Worm (Caenorhabditis elegans) whole organism, early embryonic: Measurements from ENCODE around the gene ins-12.
"Not testable (repeated sequence)": the region's sequence is repeated elsewhere in the genome, so short reads cannot be mapped to it uniquely, and the experiment has no call there.

Source experiments
- B0310.2 ChIP-seq: sonication (generic microtip); optimal IDR thresholded peaks from 2 replicates; lab custom pipeline; 2016; ENCODE audit warnings: mild to moderate bottlenecking, missing genetic modification characterization, missing compliant biosample characterization
- F13C5.2 ChIP-seq: sonication (generic microtip); optimal IDR thresholded peaks from 2 replicates; lab custom pipeline; 2017; ENCODE audit warnings: mild to moderate bottlenecking, missing genetic modification characterization, inconsistent platforms, missing compliant biosample characterization
- aly-1 ChIP-seq: sonication (generic microtip); optimal IDR thresholded peaks from 2 replicates; lab custom pipeline; 2016; ENCODE audit warnings: missing genetic modification characterization, missing compliant biosample characterization
- ama-1 ChIP-seq: fragments of 150-350 bp; optimal IDR thresholded peaks from 2 replicates; lab custom pipeline; 2014
- ceh-13 ChIP-seq: fragments of 200-800 bp; sonication (Bioruptor generic); optimal IDR thresholded peaks from 2 replicates; lab custom pipeline; 2018; ENCODE audit warnings: mild to moderate bottlenecking, missing genetic modification characterization, missing compliant biosample characterization
- ceh-36 ChIP-seq: sonication (generic microtip); optimal IDR thresholded peaks from 2 replicates; lab custom pipeline; 2016; ENCODE audit warnings: missing genetic modification characterization, inconsistent platforms, missing compliant biosample characterization
- ets-7 ChIP-seq: sonication (generic microtip); optimal IDR thresholded peaks from 2 replicates; lab custom pipeline; 2016; ENCODE audit warnings: missing genotype, missing genetic modification characterization, missing compliant biosample characterization
- flt-1 ChIP-seq: fragments of 200-800 bp; sonication (Bioruptor generic); IDR thresholded peaks from 2 replicates; pipeline ENCODE4 v1.3.6; 2022; ENCODE audit warnings: missing genetic modification characterization, missing compliant biosample characterization
- hmbx-1 ChIP-seq: sonication (generic microtip); optimal IDR thresholded peaks from 2 replicates; lab custom pipeline; 2016; ENCODE audit warnings: mild to moderate bottlenecking, missing genetic modification characterization, missing compliant biosample characterization
- hmg-4 ChIP-seq: fragments of 200-800 bp; sonication (Bioruptor generic); optimal IDR thresholded peaks from 2 replicates; lab custom pipeline; 2018; ENCODE audit warnings: mild to moderate bottlenecking, missing genetic modification characterization, missing compliant biosample characterization
- hnd-1 ChIP-seq: sonication (generic microtip); optimal IDR thresholded peaks from 2 replicates; lab custom pipeline; 2016; ENCODE audit warnings: missing genetic modification characterization, missing compliant biosample characterization
- pes-1 ChIP-seq: fragments of 200-800 bp; sonication (Bioruptor generic); IDR thresholded peaks from 2 replicates; pipeline ENCODE4 v1.3.6; 2022; ENCODE audit warnings: missing genetic modification reagents, missing genetic modification characterization, missing compliant biosample characterization
- scrt-1 ChIP-seq: fragments of 200-800 bp; sonication (Bioruptor generic); IDR thresholded peaks from 2 replicates; pipeline ENCODE4 v1.3.6; 2022; ENCODE audit warnings: missing genetic modification characterization, missing compliant biosample characterization
- sea-1 ChIP-seq: fragments of 200-800 bp; sonication (Bioruptor generic); conservative IDR thresholded peaks from 2 replicates; pipeline ENCODE4 v1.3.6; 2022; ENCODE audit warnings: missing genetic modification characterization, missing compliant biosample characterization
- tbx-11 ChIP-seq: fragments of 200-800 bp; sonication (Bioruptor generic); IDR thresholded peaks from 2 replicates; pipeline ENCODE4 v1.3.6; 2022; ENCODE audit warnings: missing genetic modification characterization, missing compliant biosample characterization
- tbx-37 ChIP-seq: fragments of 200-800 bp; sonication (Bioruptor generic); conservative IDR thresholded peaks from 2 replicates; pipeline ENCODE4 v1.3.6; 2022; ENCODE audit warnings: missing genetic modification reagents, missing genetic modification characterization, missing compliant biosample characterization
- tra-4 ChIP-seq: sonication (generic microtip); optimal IDR thresholded peaks from 2 replicates; lab custom pipeline; 2017; ENCODE audit warnings: missing genetic modification characterization, missing compliant biosample characterization

ins-12 gene

DNA sequence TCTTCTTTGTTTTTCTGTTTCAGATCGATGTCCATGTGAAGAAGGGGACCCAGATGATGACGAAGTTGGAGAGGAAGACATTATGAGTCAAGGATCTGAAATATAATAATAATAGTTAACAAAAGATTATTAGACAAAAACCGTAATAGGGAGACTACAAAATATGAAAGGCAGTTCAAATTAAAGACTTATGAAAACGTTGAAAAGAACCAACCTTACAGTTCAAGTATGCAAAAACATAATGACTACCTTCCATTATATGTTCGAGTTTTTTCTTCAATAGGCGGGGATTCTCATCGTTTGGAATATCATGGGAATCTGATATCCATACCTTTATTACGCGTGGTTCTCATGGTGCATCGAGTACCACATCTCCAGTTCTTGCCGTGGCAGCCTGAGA lies 20.8 kb upstream of the ins-12 start, which contains the start of gene hlh-26:
hlh-26 (minus strand) TSS at position 101 of the 400 bp plus-strand sequence.
- TF ChIP-seq ceh-36 (tag; lab: Kevin White, UChicago) (no peak), ama-1 (lab: Kevin White, UChicago) (no peak), tbx-11 (GFP tag; lab: Robert Waterston, UW) (no peak), ets-7 (tag; lab: Kevin White, UChicago) (no peak), aly-1 (tag; lab: Kevin White, UChicago) (no peak), B0310.2 (tag; lab: Kevin White, UChicago) (no peak), hmbx-1 (tag; lab: Kevin White, UChicago) (no peak), hnd-1 (tag; lab: Kevin White, UChicago) (no peak), ceh-13 (GFP tag; lab: Kevin White, UChicago) (no peak), scrt-1 (GFP tag; lab: Robert Waterston, UW) (no peak), tra-4 (tag; lab: Kevin White, UChicago) (no peak), sea-1 (GFP tag; lab: Robert Waterston, UW) (no peak), F13C5.2 (tag; lab: Kevin White, UChicago) (no peak), tbx-37 (GFP tag; lab: Robert Waterston, UW) (no peak), pes-1 (no peak), hmg-4 (GFP tag; lab: Kevin White, UChicago) (no peak)

DNA sequence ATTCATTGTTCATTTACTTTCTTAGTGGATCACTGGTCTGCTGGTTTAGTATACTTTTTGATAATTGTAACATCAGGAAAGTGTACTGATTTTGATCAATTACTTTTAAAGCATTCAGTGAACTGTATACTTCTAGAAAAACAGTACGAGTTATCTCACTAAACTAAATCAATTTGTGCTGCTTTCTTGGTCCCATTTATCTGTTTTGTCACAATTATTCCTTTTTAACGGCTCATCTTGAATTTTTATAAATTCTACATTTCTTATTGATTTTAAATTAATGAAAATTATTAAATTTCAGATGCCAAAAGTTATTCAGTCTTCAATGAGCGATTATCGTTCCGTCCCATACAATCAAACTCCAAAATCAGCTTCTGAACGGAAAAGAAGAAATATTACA lies 19.5 kb upstream of the ins-12 start, which contains the start of gene hlh-25:
hlh-25 (plus strand) TSS at position 301 of the 400 bp plus-strand sequence.
- TF ChIP-seq sea-1 (GFP tag; lab: Robert Waterston, UW); flt-1 (GFP tag; lab: Robert Waterston, UW); ceh-36 (tag; lab: Kevin White, UChicago): not testable (repeated sequence)

DNA sequence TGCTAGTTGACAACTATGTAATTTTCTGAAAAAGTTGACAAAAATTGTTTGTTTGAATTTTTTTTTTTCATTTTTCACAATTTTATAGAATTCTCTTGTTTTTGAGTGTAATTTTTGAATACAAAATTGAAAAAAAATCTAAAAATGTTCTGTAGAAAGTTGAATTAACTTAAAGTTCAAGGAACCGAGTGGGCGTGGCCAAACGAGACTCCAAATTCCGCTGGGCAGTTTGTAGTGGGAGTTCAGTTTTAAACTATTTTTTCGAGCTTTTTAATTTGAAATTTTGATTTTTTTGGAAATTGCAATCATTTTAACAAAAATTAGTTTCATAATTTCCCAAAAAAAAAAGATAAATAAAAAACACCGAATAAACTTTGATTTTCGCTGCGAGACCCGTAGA lies 17.3 kb upstream of the ins-12 start:
- TF ChIP-seq tbx-37 (GFP tag; lab: Robert Waterston, UW) = no peak
- TF ChIP-seq flt-1 (GFP tag; lab: Robert Waterston, UW) = no peak
- TF ChIP-seq hnd-1 (tag; lab: Kevin White, UChicago) = no peak
- TF ChIP-seq scrt-1 (GFP tag; lab: Robert Waterston, UW) = no peak
- TF ChIP-seq hmbx-1 (tag; lab: Kevin White, UChicago) = no peak
- TF ChIP-seq aly-1 (tag; lab: Kevin White, UChicago) = no peak
- no peak for TF ChIP-seq B0310.2 (tag; lab: Kevin White, UChicago)
- TF ChIP-seq hmg-4 (GFP tag; lab: Kevin White, UChicago) = no peak
- TF ChIP-seq sea-1 (GFP tag; lab: Robert Waterston, UW) = no peak

DNA sequence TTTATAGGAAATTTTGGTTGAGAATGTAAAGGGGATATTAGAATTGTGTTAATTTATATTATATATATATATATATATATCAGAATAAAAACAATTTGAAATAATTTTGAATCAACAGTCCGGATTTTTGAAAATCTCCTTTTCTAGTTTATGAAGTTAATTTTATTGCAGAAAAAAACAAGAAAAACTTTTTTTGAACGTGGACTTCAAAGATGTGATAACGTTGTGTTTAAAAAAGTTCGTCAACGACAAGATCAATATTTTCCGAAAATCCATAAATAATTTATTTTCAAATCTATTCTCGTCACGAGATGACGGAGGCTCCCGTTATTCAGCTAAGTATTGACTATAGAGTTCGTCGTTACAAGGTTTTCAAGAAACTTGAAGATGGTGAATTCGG lies 16.9 kb upstream of the ins-12 start, which contains the start of gene C17C3.11:
C17C3.11 (plus strand) TSS at position 301 of the 400 bp plus-strand sequence.
- TF ChIP-seq ceh-36 (tag; lab: Kevin White, UChicago) (no peak), sea-1 (GFP tag; lab: Robert Waterston, UW) (no peak), pes-1 (no peak), ets-7 (tag; lab: Kevin White, UChicago) (no peak), tbx-37 (GFP tag; lab: Robert Waterston, UW) (no peak), hmg-4 (GFP tag; lab: Kevin White, UChicago) (no peak), flt-1 (GFP tag; lab: Robert Waterston, UW) (no peak), ceh-13 (GFP tag; lab: Kevin White, UChicago) (no peak)

DNA sequence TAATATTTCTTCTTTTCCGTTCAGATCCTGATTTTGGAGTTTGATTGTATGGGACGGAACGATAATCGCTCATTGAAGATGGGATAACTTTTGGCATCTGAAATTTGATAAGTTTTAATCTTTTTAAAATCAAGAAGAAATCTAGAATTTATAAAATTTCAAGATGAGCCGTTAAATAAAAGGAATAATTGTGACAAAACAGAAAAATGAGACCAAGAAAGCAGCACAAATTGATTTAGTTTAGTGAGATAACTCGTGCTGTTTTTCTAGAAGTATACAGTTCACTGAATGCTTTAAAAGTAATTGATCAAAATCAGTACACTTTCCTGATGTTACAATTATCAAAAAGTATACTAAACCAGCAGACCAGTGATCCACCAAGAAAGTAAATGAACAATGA lies 14.3 kb upstream of the ins-12 start, which contains the start of gene hlh-27:
hlh-27 (minus strand) TSS at position 101 of the 400 bp plus-strand sequence.
- TF ChIP-seq hmbx-1 (tag; lab: Kevin White, UChicago); F13C5.2 (tag; lab: Kevin White, UChicago); flt-1 (GFP tag; lab: Robert Waterston, UW): not testable (repeated sequence)

DNA sequence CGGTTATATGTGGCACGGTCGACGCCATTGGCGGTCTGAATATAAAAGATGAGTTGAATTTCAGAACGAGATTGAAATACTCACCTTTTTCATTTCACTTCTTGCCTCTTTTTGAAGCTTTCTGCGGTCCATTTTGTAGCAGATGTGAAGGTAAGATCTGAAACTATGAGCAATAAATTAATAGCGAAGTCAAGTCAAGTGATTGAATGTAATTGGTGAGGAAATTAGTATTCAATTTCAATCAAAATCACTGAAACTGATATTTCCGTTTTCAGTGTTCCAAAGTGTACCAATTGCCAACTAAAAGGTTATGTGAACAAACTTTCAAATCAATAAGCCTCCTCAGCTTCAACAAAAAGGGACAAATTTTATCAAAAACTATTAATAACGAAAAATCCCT lies 12.7 kb upstream of the ins-12 start, which contains the start of gene C17C3.24:
C17C3.24 (minus strand) TSS at position 101 of the 400 bp plus-strand sequence.
- no peak for TF ChIP-seq tra-4 (tag; lab: Kevin White, UChicago)

DNA sequence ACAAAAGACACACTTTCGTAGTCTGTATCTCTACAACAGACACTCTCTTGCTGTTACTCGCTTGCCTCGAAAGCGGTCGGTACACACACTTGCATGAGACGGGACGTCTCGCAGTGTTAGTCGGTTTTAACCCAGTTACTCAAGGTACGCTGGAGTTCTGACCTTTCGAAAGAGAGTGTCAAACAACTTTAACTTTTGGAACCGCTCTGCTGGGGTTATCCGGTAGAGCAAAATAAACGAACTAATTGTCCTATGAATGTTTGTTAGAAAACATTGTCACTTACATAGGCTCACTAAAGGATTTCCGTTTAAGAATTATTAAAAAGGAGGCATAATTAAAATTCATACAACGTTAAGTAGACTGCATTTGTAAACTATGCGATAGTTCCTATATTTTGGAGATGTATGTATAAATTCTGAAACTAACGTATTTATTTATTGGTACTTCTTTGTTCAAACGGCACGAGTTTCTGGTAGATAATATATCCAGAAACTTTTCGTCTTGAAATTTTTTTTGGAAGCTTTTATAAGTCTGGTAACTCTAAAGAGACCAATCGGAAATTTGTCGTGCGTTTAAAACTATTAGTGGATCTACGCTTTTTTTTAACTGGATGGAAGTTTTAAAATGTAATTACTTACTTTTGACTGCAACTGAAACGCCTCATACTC lies 10.8 kb upstream of the ins-12 start:
- TF ChIP-seq ceh-13 (GFP tag; lab: Kevin White, UChicago) = peak; percentile 30
- peak; percentile 85 for TF ChIP-seq ceh-36 (tag; lab: Kevin White, UChicago)
- peak; percentile 91 for TF ChIP-seq B0310.2 (tag; lab: Kevin White, UChicago)
- peak; percentile 59 for TF ChIP-seq tbx-37 (GFP tag; lab: Robert Waterston, UW)
- peak; percentile 59 for TF ChIP-seq hnd-1 (tag; lab: Kevin White, UChicago)
- peak; percentile 60; the same call in 1 of the 2 replicates for TF ChIP-seq flt-1 (GFP tag; lab: Robert Waterston, UW)
- peak; percentile 95 for TF ChIP-seq F13C5.2 (tag; lab: Kevin White, UChicago)
- peak; percentile 77 for TF ChIP-seq ets-7 (tag; lab: Kevin White, UChicago)
- TF ChIP-seq aly-1 (tag; lab: Kevin White, UChicago) = no peak
- peak; percentile 100 for TF ChIP-seq ama-1 (lab: Kevin White, UChicago)
- peak; percentile 90 for TF ChIP-seq sea-1 (GFP tag; lab: Robert Waterston, UW)
- peak; percentile 78 for TF ChIP-seq scrt-1 (GFP tag; lab: Robert Waterston, UW)
- peak; percentile 83 for TF ChIP-seq hmbx-1 (tag; lab: Kevin White, UChicago)
- peak; percentile 90 for TF ChIP-seq hmg-4 (GFP tag; lab: Kevin White, UChicago)
- TF ChIP-seq tbx-11 (GFP tag; lab: Robert Waterston, UW) = peak; percentile 85
- peak; percentile 78 for TF ChIP-seq pes-1
- TF ChIP-seq tra-4 (tag; lab: Kevin White, UChicago) = peak; percentile 88
